Worm (Caenorhabditis elegans) whole organism, mixed stage, embryonic: ENCODE data around the gene C08E8.10.

ENCODE experiments used
- mls-2 ChIP-seq: sonication (generic microtip); optimal IDR thresholded peaks from 2 replicates; lab custom pipeline; 2016; ENCODE audit warnings: mild to moderate bottlenecking, missing genetic modification characterization, moderate library complexity, missing compliant biosample characterization
- pha-4 ChIP-seq: fragments of 150-350 bp; optimal IDR thresholded peaks from 2 replicates; lab custom pipeline; 2018; ENCODE audit warnings: missing biosample characterization, missing genetic modification reagents, missing genetic modification characterization
- snpc-4 ChIP-seq: fragments of 150-350 bp; optimal IDR thresholded peaks from 2 replicates; lab custom pipeline; 2014; ENCODE audit warnings: missing biosample characterization, missing genetic modification characterization
- sptf-1 ChIP-seq: sonication (generic microtip); optimal IDR thresholded peaks from 2 replicates; lab custom pipeline; 2017; ENCODE audit warnings: mild to moderate bottlenecking, missing genetic modification characterization, moderate library complexity, missing compliant biosample characterization
- unc-39 ChIP-seq: fragments of 150-350 bp; optimal IDR thresholded peaks from 2 replicates; lab custom pipeline; 2014; ENCODE audit warnings: missing biosample characterization, missing genetic modification characterization

ce11 chrV:18344194-18344593 is 4.5 kb upstream of the C08E8.10 start:
- no peak for TF ChIP-seq snpc-4 (tag; lab: Kevin White, UChicago)
- TF ChIP-seq sptf-1 (tag; lab: Kevin White, UChicago), result no peak
- TF ChIP-seq unc-39 (tag; lab: Kevin White, UChicago), result no peak
- no peak for TF ChIP-seq mls-2
- no peak for TF ChIP-seq pha-4 (tag; lab: Kevin White, UChicago)
